Worm (Caenorhabditis elegans): Measurements from ENCODE around the gene srx-68.

srx-68 gene

ce11 chrV:3912472-3912871 is at the start of gene srx-68:
srx-68 (plus strand) TSS chrV:3912772.
- TF ChIP-seq fkh-10 (GFP tag; optimal IDR thresholded peaks at IDR 0.05) (no peak), lsy-12 (tag; optimal IDR thresholded peaks at IDR 0.05) (no peak), ceh-9 (tag; optimal IDR thresholded peaks at IDR 0.05) (no peak), nhr-12 (tag; optimal IDR thresholded peaks at IDR 0.05) (no peak), nhr-23 (tag; optimal IDR thresholded peaks at IDR 0.05) (no peak), nhr-237 (tag; optimal IDR thresholded peaks at IDR 0.05) (no peak), eor-1 (tag; optimal IDR thresholded peaks at IDR 0.05) (no peak), R02D3.7 (tag; optimal IDR thresholded peaks at IDR 0.05) (no peak)

ce11 chrV:3862851-3863250 is 49.7 kb upstream of the srx-68 start, which contains the start of gene nhr-187:
nhr-187 (minus strand) TSS chrV:3862951.
- TF ChIP-seq mml-1 (tag; optimal IDR thresholded peaks at IDR 0.05) (no peak), aly-2 (tag; optimal IDR thresholded peaks at IDR 0.05) (no peak), nhr-25 (tag; optimal IDR thresholded peaks at IDR 0.05) (no peak), nfya-1 (tag; optimal IDR thresholded peaks at IDR 0.05; ENCODE audit: insufficient read depth) (no peak), ceh-16 (tag; optimal IDR thresholded peaks at IDR 0.05) (no peak), hmg-11 (tag; optimal IDR thresholded peaks at IDR 0.05) (no peak), nhr-237 (tag; optimal IDR thresholded peaks at IDR 0.05) (no peak), skn-1 (tag; optimal IDR thresholded peaks at IDR 0.05) (no peak), nhr-67 (tag; optimal IDR thresholded peaks at IDR 0.05) (no peak)

ce11 chrV:3865273-3865672 is 47.3 kb upstream of the srx-68 start:
- no peak for TF ChIP-seq nfya-1 (tag; optimal IDR thresholded peaks at IDR 0.05; ENCODE audit: insufficient read depth)
- no peak for TF ChIP-seq nhr-23 (tag; optimal IDR thresholded peaks at IDR 0.05)
- TF ChIP-seq nhr-25 (tag; optimal IDR thresholded peaks at IDR 0.05) = peak; percentile 42
- peak; percentile 58 for TF ChIP-seq elt-1 (tag; optimal IDR thresholded peaks at IDR 0.05)
- TF ChIP-seq ceh-9 (tag; optimal IDR thresholded peaks at IDR 0.05) = no peak
- TF ChIP-seq fkh-2 (tag; optimal IDR thresholded peaks at IDR 0.05) = no peak
- no peak for TF ChIP-seq lsy-12 (tag; optimal IDR thresholded peaks at IDR 0.05)
- TF ChIP-seq jun-1 (tag; optimal IDR thresholded peaks at IDR 0.05) = no peak
- no peak for TF ChIP-seq nhr-67 (tag; optimal IDR thresholded peaks at IDR 0.05)
- no peak for TF ChIP-seq nhr-76 (tag; optimal IDR thresholded peaks at IDR 0.05)
- no peak for TF ChIP-seq ceh-28 (tag; optimal IDR thresholded peaks at IDR 0.05)
- TF ChIP-seq unc-62 (GFP tag; optimal IDR thresholded peaks at IDR 0.05) = no peak
- TF ChIP-seq skn-1 (tag; optimal IDR thresholded peaks at IDR 0.05) = no peak
- TF ChIP-seq ZK546.5 (tag; optimal IDR thresholded peaks at IDR 0.05) = no peak

- TF ChIP-seq elt-2 (tag; optimal IDR thresholded peaks at IDR 0.05) (no peak), ztf-11 (tag; optimal IDR thresholded peaks at IDR 0.05) (no peak), pqm-1 (tag; optimal IDR thresholded peaks at IDR 0.05) (no peak), unc-39 (tag; optimal IDR thresholded peaks at IDR 0.05) (no peak), ceh-28 (tag; optimal IDR thresholded peaks at IDR 0.05) (no peak), ZK546.5 (tag; optimal IDR thresholded peaks at IDR 0.05) (no peak), sea-2 (GFP tag; optimal IDR thresholded peaks at IDR 0.05) (no peak), lsy-12 (tag; optimal IDR thresholded peaks at IDR 0.05) (no peak), aly-2 (tag; optimal IDR thresholded peaks at IDR 0.05) (no peak), fkh-2 (tag; optimal IDR thresholded peaks at IDR 0.05) (no peak), nhr-237 (tag; optimal IDR thresholded peaks at IDR 0.05) (no peak), nfya-1 (tag; optimal IDR thresholded peaks at IDR 0.05; ENCODE audit: insufficient read depth) (no peak), elt-3 (tag; optimal IDR thresholded peaks at IDR 0.05) (no peak)
These were observed 43.7 kb upstream of the srx-68 start, which contains the start of gene nhr-157 for ce11 chrV:3868905-3869304. nhr-157 (minus strand) TSS chrV:3869005.

ce11 chrV:3870359-3870758 is 42.2 kb upstream of the srx-68 start:
- peak; percentile 81 for TF ChIP-seq nhr-11 (tag; optimal IDR thresholded peaks at IDR 0.05)
- no peak for TF ChIP-seq nhr-67 (tag; optimal IDR thresholded peaks at IDR 0.05)

- TF ChIP-seq nhr-67 (tag; optimal IDR thresholded peaks at IDR 0.05) (no peak), skn-1 (tag; optimal IDR thresholded peaks at IDR 0.05) (peak; percentile 6)
These were observed 38.3 kb upstream of the srx-68 start, which contains the start of gene nhr-158 for ce11 chrV:3874102-3874744. nhr-158 (minus strand) TSS chrV:3874152.

Data from whole organism, L3 larva.